Fruit fly (Drosophila melanogaster): Measurements from ENCODE around the gene CG1677.

DNA sequence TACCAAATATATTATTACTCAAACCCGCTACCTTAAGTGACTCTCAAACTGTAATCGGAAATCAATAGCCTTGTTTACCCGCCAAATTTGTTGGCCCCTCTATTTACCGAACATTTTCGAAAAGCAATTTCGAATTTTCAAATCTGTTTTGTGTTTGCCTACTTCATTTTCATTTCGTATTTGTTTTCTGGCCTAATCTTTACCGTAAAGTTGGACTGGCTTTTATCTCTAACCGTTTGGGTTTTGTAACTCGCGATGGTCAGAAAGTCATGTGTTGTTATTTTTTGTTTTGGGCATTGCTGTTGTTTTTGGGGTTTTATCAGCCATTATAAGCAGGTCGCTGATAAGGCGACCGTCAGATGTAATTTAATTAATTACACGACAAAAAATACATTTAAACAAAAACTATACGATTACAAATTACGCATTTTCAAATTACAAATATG, 72.3 kb downstream of the CG1677 start:
- TF ChIP-seq nerfin-2 (GFP tag; IDR thresholded peaks at IDR 0.05; ENCODE audit: partially characterized antibody) (no peak), lilli (GFP tag; optimal IDR thresholded peaks at IDR 0.05) (no peak), CG17912 (GFP tag; optimal IDR thresholded peaks at IDR 0.05) (peak; percentile 14), CG10654 (GFP tag; optimal IDR thresholded peaks at IDR 0.05) (peak; percentile 39), lola (GFP tag; optimal IDR thresholded peaks at IDR 0.05) (peak in 1 of 3 experiments; percentile 25), Sox102F (GFP tag; optimal IDR thresholded peaks at IDR 0.05) (no peak)

Measured in whole organism, embryonic.